Fruit fly (Drosophila melanogaster): Measurements from ENCODE around the gene CG31915.

CG31915 gene

DNA sequence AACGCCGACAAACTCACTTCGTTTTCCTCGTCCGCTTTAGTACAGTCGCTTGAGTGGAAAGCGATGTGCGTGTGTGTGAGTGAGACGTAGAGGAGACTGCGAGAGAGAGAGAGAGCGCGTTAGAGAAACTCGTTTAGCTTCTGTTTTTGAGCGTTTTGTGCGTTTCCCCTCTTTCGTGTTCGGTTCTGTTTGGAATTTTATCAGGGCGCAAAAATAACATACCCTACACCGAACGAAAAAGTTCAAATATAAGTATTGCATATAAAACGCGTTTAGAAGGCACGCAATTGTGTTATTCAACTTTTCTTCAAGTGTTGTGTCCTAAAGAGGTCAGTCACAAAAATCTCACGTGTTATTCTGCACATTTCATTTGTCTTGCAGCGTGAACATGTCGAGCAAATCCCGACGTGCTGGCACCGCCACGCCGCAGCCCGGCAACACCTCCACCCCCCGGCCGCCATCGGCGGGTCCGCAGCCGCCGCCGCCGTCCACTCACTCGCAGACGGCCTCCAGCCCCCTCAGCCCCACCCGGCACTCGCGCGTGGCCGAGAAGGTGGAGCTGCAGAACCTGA, 15.1 kb downstream of the CG31915 start (continued):
- TF ChIP-seq CG13287 (GFP tag; IDR thresholded peaks at IDR 0.05; ENCODE audit: partially characterized antibody): 0 out of 2 replicates have a peak, but pooled peaks have one; percentile 5
- TF ChIP-seq CG12942 (GFP tag; optimal IDR thresholded peaks at IDR 0.05): peak; percentile 40
- TF ChIP-seq CG18764 (GFP tag; optimal IDR thresholded peaks at IDR 0.05): no peak
- TF ChIP-seq Gsc (GFP tag; IDR thresholded peaks at IDR 0.05): no peak
- TF ChIP-seq dmrt99B (tag; optimal IDR thresholded peaks at IDR 0.05): no peak
- TF ChIP-seq gcm (GFP tag; optimal IDR thresholded peaks at IDR 0.05): no peak
- no peak for TF ChIP-seq slou (GFP tag; optimal IDR thresholded peaks at IDR 0.05)
- TF ChIP-seq GATAe (GFP tag; conservative IDR thresholded peaks at IDR 0.05): no peak
- TF ChIP-seq Blimp-1 (GFP tag; optimal IDR thresholded peaks at IDR 0.05): peak; percentile 75
- no peak for TF ChIP-seq jumu (GFP tag; optimal IDR thresholded peaks at IDR 0.05)
- no peak for TF ChIP-seq tll (GFP tag; optimal IDR thresholded peaks at IDR 0.05)
- peak; percentile 31 for TF ChIP-seq CG18619 (GFP tag; optimal IDR thresholded peaks at IDR 0.05)
- peak; percentile 38 for TF ChIP-seq Nf-YC (tag; optimal IDR thresholded peaks at IDR 0.05)
- TF ChIP-seq eve (GFP tag; optimal IDR thresholded peaks at IDR 0.05): no peak
- TF ChIP-seq CG3847 (GFP tag; IDR thresholded peaks at IDR 0.05): peak; percentile 46
- TF ChIP-seq ham (GFP tag; IDR thresholded peaks at IDR 0.05): no peak
- TF ChIP-seq CG8924 (tag; optimal IDR thresholded peaks at IDR 0.05): peak; percentile 43
- no peak for TF ChIP-seq Jarid2 (GFP tag; optimal IDR thresholded peaks at IDR 0.05)
- TF ChIP-seq tap (tag; optimal IDR thresholded peaks at IDR 0.05): no peak
- peak; percentile 4 for TF ChIP-seq CG14710 (tag; optimal IDR thresholded peaks at IDR 0.05)
- TF ChIP-seq NC2α (GFP tag; optimal IDR thresholded peaks at IDR 0.05): no peak
- TF ChIP-seq CG15601 (tag; optimal IDR thresholded peaks at IDR 0.05): no peak
- no peak for TF ChIP-seq nom (GFP tag; optimal IDR thresholded peaks at IDR 0.05)
- TF ChIP-seq jigr1 (GFP tag; IDR thresholded peaks at IDR 0.05): no peak
- TF ChIP-seq CG3838 (GFP tag; optimal IDR thresholded peaks at IDR 0.05): no peak
- TF ChIP-seq kah (GFP tag; optimal IDR thresholded peaks at IDR 0.05): no peak
- no peak for TF ChIP-seq Oaz (GFP tag; IDR thresholded peaks at IDR 0.05)
- TF ChIP-seq CG11093 (GFP tag; IDR thresholded peaks at IDR 0.05): peak; percentile 53; the same call in 1 of the 3 replicates
- TF ChIP-seq br (optimal IDR thresholded peaks at IDR 0.05): no peak
- peak; percentile 36; the same call in 1 of the 2 replicates for TF ChIP-seq cas (GFP tag; IDR thresholded peaks at IDR 0.05)
- TF ChIP-seq Sox100B (GFP tag; optimal IDR thresholded peaks at IDR 0.05): no peak
- TF ChIP-seq eyg (GFP tag; optimal IDR thresholded peaks at IDR 0.05): no peak
- TF ChIP-seq CG10654 (GFP tag; optimal IDR thresholded peaks at IDR 0.05): no peak
- no peak for TF ChIP-seq gem (tag; optimal IDR thresholded peaks at IDR 0.05)
- no peak for TF ChIP-seq CG11085 (GFP tag; IDR thresholded peaks at IDR 0.05)
- peak; percentile 34 for TF ChIP-seq HLH54F (GFP tag; optimal IDR thresholded peaks at IDR 0.05)
- no peak for TF ChIP-seq klu (GFP tag; IDR thresholded peaks at IDR 0.05)
- no peak for TF ChIP-seq CG1647 (GFP tag; optimal IDR thresholded peaks at IDR 0.05)
- no peak for TF ChIP-seq en (GFP tag; optimal IDR thresholded peaks at IDR 0.05)
- no peak for TF ChIP-seq CG3995 (GFP tag; optimal IDR thresholded peaks at IDR 0.05)
- no peak; the same call in 1 of the 2 replicates for TF ChIP-seq rib (GFP tag; IDR thresholded peaks at IDR 0.05)
- TF ChIP-seq lbe (GFP tag; optimal IDR thresholded peaks at IDR 0.05): no peak
- peak; percentile 37 for TF ChIP-seq ftz-f1 (GFP tag; optimal IDR thresholded peaks at IDR 0.05)
- no peak for TF ChIP-seq CG8290 (GFP tag; optimal IDR thresholded peaks at IDR 0.05)
- TF ChIP-seq CG8290 (tag; optimal IDR thresholded peaks at IDR 0.05): no peak
- TF ChIP-seq MTF-1 (GFP tag; optimal IDR thresholded peaks at IDR 0.05; ENCODE audit: borderline replicate concordance): no peak
- TF ChIP-seq da (GFP tag; optimal IDR thresholded peaks at IDR 0.05): no peak
- TF ChIP-seq pho (GFP tag; optimal IDR thresholded peaks at IDR 0.05): peak; percentile 38
- no peak for TF ChIP-seq knrl (GFP tag; IDR thresholded peaks at IDR 0.05; ENCODE audit: partially characterized antibody)
- TF ChIP-seq ERR (GFP tag; optimal IDR thresholded peaks at IDR 0.05): peak; percentile 82
- TF ChIP-seq CG18011 (GFP tag; optimal IDR thresholded peaks at IDR 0.05): peak; percentile 14
